Worm (Caenorhabditis elegans) whole organism, early embryonic: ENCODE results near the gene srv-4.

Source experiments
- B0310.2 ChIP-seq: sonication (generic microtip); optimal IDR thresholded peaks from 2 replicates; lab custom pipeline; 2016; ENCODE audit warnings: mild to moderate bottlenecking, missing genetic modification characterization, missing compliant biosample characterization
- F13C5.2 ChIP-seq: sonication (generic microtip); optimal IDR thresholded peaks from 2 replicates; lab custom pipeline; 2017; ENCODE audit warnings: mild to moderate bottlenecking, missing genetic modification characterization, inconsistent platforms, missing compliant biosample characterization
- aly-1 ChIP-seq: sonication (generic microtip); optimal IDR thresholded peaks from 2 replicates; lab custom pipeline; 2016; ENCODE audit warnings: missing genetic modification characterization, missing compliant biosample characterization
- ama-1 ChIP-seq: fragments of 150-350 bp; optimal IDR thresholded peaks from 2 replicates; lab custom pipeline; 2014
- ceh-13 ChIP-seq: fragments of 200-800 bp; sonication (Bioruptor generic); optimal IDR thresholded peaks from 2 replicates; lab custom pipeline; 2018; ENCODE audit warnings: mild to moderate bottlenecking, missing genetic modification characterization, missing compliant biosample characterization
- ceh-36 ChIP-seq: sonication (generic microtip); optimal IDR thresholded peaks from 2 replicates; lab custom pipeline; 2016; ENCODE audit warnings: missing genetic modification characterization, inconsistent platforms, missing compliant biosample characterization
- ets-7 ChIP-seq: sonication (generic microtip); optimal IDR thresholded peaks from 2 replicates; lab custom pipeline; 2016; ENCODE audit warnings: missing genotype, missing genetic modification characterization, missing compliant biosample characterization
- flt-1 ChIP-seq: fragments of 200-800 bp; sonication (Bioruptor generic); IDR thresholded peaks from 2 replicates; pipeline ENCODE4 v1.3.6; 2022; ENCODE audit warnings: missing genetic modification characterization, missing compliant biosample characterization
- hmbx-1 ChIP-seq: sonication (generic microtip); optimal IDR thresholded peaks from 2 replicates; lab custom pipeline; 2016; ENCODE audit warnings: mild to moderate bottlenecking, missing genetic modification characterization, missing compliant biosample characterization
- hnd-1 ChIP-seq: sonication (generic microtip); optimal IDR thresholded peaks from 2 replicates; lab custom pipeline; 2016; ENCODE audit warnings: missing genetic modification characterization, missing compliant biosample characterization
- pes-1 ChIP-seq: fragments of 200-800 bp; sonication (Bioruptor generic); IDR thresholded peaks from 2 replicates; pipeline ENCODE4 v1.3.6; 2022; ENCODE audit warnings: missing genetic modification reagents, missing genetic modification characterization, missing compliant biosample characterization
- scrt-1 ChIP-seq: fragments of 200-800 bp; sonication (Bioruptor generic); IDR thresholded peaks from 2 replicates; pipeline ENCODE4 v1.3.6; 2022; ENCODE audit warnings: missing genetic modification characterization, missing compliant biosample characterization
- sea-1 ChIP-seq: fragments of 200-800 bp; sonication (Bioruptor generic); conservative IDR thresholded peaks from 2 replicates; pipeline ENCODE4 v1.3.6; 2022; ENCODE audit warnings: missing genetic modification characterization, missing compliant biosample characterization
- tbx-37 ChIP-seq: fragments of 200-800 bp; sonication (Bioruptor generic); conservative IDR thresholded peaks from 2 replicates; pipeline ENCODE4 v1.3.6; 2022; ENCODE audit warnings: missing genetic modification reagents, missing genetic modification characterization, missing compliant biosample characterization

ce11 chrIV:4265224-4265623, 23.0 kb downstream of the srv-4 start, which contains the start of gene F36A4.5:
- TF ChIP-seq hmbx-1 (no peak), flt-1 (GFP tag; lab: Robert Waterston, UW) (no peak), B0310.2 (tag; lab: Kevin White, UChicago) (no peak), F13C5.2 (no peak), ama-1 (lab: Kevin White, UChicago) (no peak), scrt-1 (GFP tag; lab: Robert Waterston, UW) (no peak), hnd-1 (tag; lab: Kevin White, UChicago) (no peak), aly-1 (tag; lab: Kevin White, UChicago) (no peak), ceh-13 (no peak), pes-1 (GFP tag; lab: Robert Waterston, UW) (no peak), sea-1 (no peak), tbx-37 (GFP tag; lab: Robert Waterston, UW) (no peak), ceh-36 (tag; lab: Kevin White, UChicago) (no peak), ets-7 (tag; lab: Kevin White, UChicago) (no peak)
